Fruit fly (Drosophila melanogaster) S2 (cell line): Measurements from ENCODE around the gene Fntb.

Source experiments
- CG8478 ChIP-seq: fragments of >200 bp; optimal IDR thresholded peaks from 2 replicates; lab custom pipeline; 2018
- CTCF ChIP-seq, 2 experiments: fragments of >200 bp; optimal IDR thresholded peaks; 2 replicates each; lab custom pipeline; 2018

DNA sequence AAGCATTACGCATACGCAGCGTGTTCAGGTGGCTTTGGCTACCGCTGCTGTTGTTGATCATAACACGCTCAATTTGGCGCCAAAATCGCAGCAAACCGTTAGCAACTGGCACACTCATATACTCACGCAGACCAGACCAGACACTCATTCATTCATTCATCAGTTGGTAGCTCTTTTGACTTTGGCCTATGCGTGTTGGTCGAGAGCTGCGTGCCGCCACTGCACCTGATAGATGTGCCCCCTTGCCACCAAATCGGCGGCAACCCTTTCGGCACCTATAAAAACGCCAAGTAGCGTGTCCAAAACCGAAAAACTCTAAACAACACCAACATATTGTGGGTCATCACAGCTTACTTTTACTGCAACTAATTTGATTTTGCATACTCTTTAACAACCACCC lies 38.3 kb upstream of the Fntb start:
- TF ChIP-seq CG8478 (no peak), CTCF (optimal IDR thresholded peaks at IDR 0.05; lab: Kevin White, UChicago) (no peak)
